Fruit fly (Drosophila melanogaster) whole organism, embryonic: Measurements from ENCODE around the gene Mbs.

Experiments used
- Ada2b ChIP-seq: fragments of 200-800 bp; sonication (Bioruptor generic); IDR thresholded peaks from 2 replicates; pipeline ENCODE4 v1.3.6; 2022; ENCODE audit warnings: missing biosample characterization, missing genetic modification characterization
- B-H1 ChIP-seq: fragments of 200-800 bp; sonication (Bioruptor generic); IDR thresholded peaks from 3 replicates; pipeline ENCODE4 v1.3.6; 2022; ENCODE audit warnings: missing biosample characterization, missing genetic modification characterization
- Bdp1 ChIP-seq: fragments of 200-800 bp; sonication (Bioruptor generic); optimal IDR thresholded peaks from 3 replicates; lab custom pipeline; 2016; ENCODE audit warnings: missing biosample characterization, missing genetic modification characterization
- Blimp-1 ChIP-seq: fragments of 200-800 bp; sonication (Bioruptor generic); optimal IDR thresholded peaks from 3 replicates; lab custom pipeline; 2018; ENCODE audit warnings: missing biosample characterization, missing genetic modification characterization, mild to moderate bottlenecking, moderate library complexity, missing genetic modification reagents
- CG10979 ChIP-seq: fragments of 200-800 bp; sonication (Bioruptor generic); optimal IDR thresholded peaks from 2 replicates; lab custom pipeline; 2018; ENCODE audit warnings: missing biosample characterization, mild to moderate bottlenecking, missing genetic modification characterization, moderate library complexity
- CG11247 ChIP-seq: fragments of 200-800 bp; sonication (Bioruptor generic); IDR thresholded peaks from 2 replicates; pipeline ENCODE4 v1.3.6; 2022; ENCODE audit warnings: missing biosample characterization, missing genetic modification characterization
- CG11560 ChIP-seq: fragments of 200-800 bp; sonication (Bioruptor generic); IDR thresholded peaks from 3 replicates; pipeline ENCODE4 v1.3.6; 2022; ENCODE audit warnings: missing biosample characterization, missing genetic modification characterization
- CG11723 ChIP-seq: fragments of 200-800 bp; sonication (Bioruptor generic); optimal IDR thresholded peaks from 2 replicates; lab custom pipeline; 2017; ENCODE audit warnings: missing biosample characterization, mild to moderate bottlenecking, missing genetic modification characterization
- CG12219 ChIP-seq: fragments of 200-800 bp; sonication (Bioruptor generic); optimal IDR thresholded peaks from 3 replicates; lab custom pipeline; 2018; ENCODE audit warnings: missing biosample characterization, mild to moderate bottlenecking, missing genetic modification characterization
- CG1233 ChIP-seq: fragments of 200-800 bp; sonication (Bioruptor generic); optimal IDR thresholded peaks from 4 replicates; lab custom pipeline; 2018; ENCODE audit warnings: missing biosample characterization, mild to moderate bottlenecking, missing genetic modification characterization
- CG14710 ChIP-seq: fragments of 200-800 bp; sonication (Bioruptor generic); optimal IDR thresholded peaks from 3 replicates; lab custom pipeline; 2019; ENCODE audit warnings: missing biosample characterization, mild to moderate bottlenecking, missing genetic modification characterization, moderate library complexity
- CG1529 ChIP-seq: fragments of 200-800 bp; sonication (Bioruptor generic); optimal IDR thresholded peaks from 3 replicates; lab custom pipeline; 2018; ENCODE audit warnings: missing biosample characterization, missing genetic modification characterization
- CG15479 ChIP-seq: fragments of 200-800 bp; sonication (Bioruptor generic); optimal IDR thresholded peaks from 3 replicates; lab custom pipeline; 2019; ENCODE audit warnings: missing biosample characterization, mild to moderate bottlenecking, missing genetic modification characterization, moderate library complexity
- CG17359 ChIP-seq: fragments of 200-800 bp; sonication (Bioruptor generic); optimal IDR thresholded peaks from 3 replicates; lab custom pipeline; 2018; ENCODE audit warnings: missing biosample characterization, mild to moderate bottlenecking, missing genetic modification characterization, moderate library complexity
- CG17829 ChIP-seq: fragments of 200-800 bp; optimal IDR thresholded peaks from 2 replicates; lab custom pipeline; 2019; ENCODE audit warnings: missing biosample characterization, mild to moderate bottlenecking, missing genetic modification characterization, moderate library complexity
- CG31224 ChIP-seq: fragments of 200-800 bp; sonication (Bioruptor generic); IDR thresholded peaks from 2 replicates; pipeline ENCODE4 v1.3.6; 2022; ENCODE audit warnings: missing biosample characterization, missing genetic modification characterization
- CG31365 ChIP-seq: fragments of 200-800 bp; sonication (Bioruptor generic); optimal IDR thresholded peaks from 2 replicates; lab custom pipeline; 2018; ENCODE audit warnings: missing biosample characterization, mild to moderate bottlenecking, missing genetic modification characterization
- CG3407 ChIP-seq: fragments of 200-800 bp; sonication (Bioruptor generic); optimal IDR thresholded peaks from 2 replicates; lab custom pipeline; 2018; ENCODE audit warnings: missing biosample characterization, mild to moderate bottlenecking, missing genetic modification characterization
- CG3838 ChIP-seq: fragments of 200-800 bp; sonication (Bioruptor generic); optimal IDR thresholded peaks from 3 replicates; lab custom pipeline; 2016; ENCODE audit warnings: missing biosample characterization, missing genetic modification characterization
- CG4424 ChIP-seq: fragments of 200-800 bp; sonication (Bioruptor generic); optimal IDR thresholded peaks from 3 replicates; lab custom pipeline; 2016; ENCODE audit warnings: missing biosample characterization, missing genetic modification characterization
- CG6683 ChIP-seq: fragments of 200-800 bp; sonication (Bioruptor generic); optimal IDR thresholded peaks from 2 replicates; lab custom pipeline; 2017; ENCODE audit warnings: missing biosample characterization, mild to moderate bottlenecking, missing genetic modification characterization, missing genetic modification reagents
- CG7271 ChIP-seq: fragments of 200-800 bp; sonication (Bioruptor generic); optimal IDR thresholded peaks from 2 replicates; lab custom pipeline; 2018; ENCODE audit warnings: missing biosample characterization, mild to moderate bottlenecking, missing genetic modification characterization, moderate library complexity
- CG7372 ChIP-seq: fragments of 200-800 bp; sonication (Bioruptor generic); IDR thresholded peaks from 2 replicates; pipeline ENCODE4 v1.3.6; 2022; ENCODE audit warnings: missing biosample characterization, missing genetic modification characterization
- Chrac-16 ChIP-seq: fragments of 200-800 bp; sonication (Bioruptor generic); optimal IDR thresholded peaks from 3 replicates; lab custom pipeline; 2016; ENCODE audit warnings: missing biosample characterization, missing genetic modification characterization
- D ChIP-seq, 2 experiments: fragments of 200-800 bp in 1 of 2; fragments of >200 bp in 1 of 2; sonication (Bioruptor generic) in 1 of 2; optimal IDR thresholded peaks; 2 replicates in 1 of 2; 3 replicates in 1 of 2; lab custom pipeline; 2017; ENCODE audit warnings: mild to moderate bottlenecking in 1 of 2, missing biosample characterization in 1 of 2, missing genetic modification characterization in 1 of 2, missing genetic modification reagents in 1 of 2
- Doc3 ChIP-seq: fragments of 200-800 bp; sonication (Bioruptor generic); IDR thresholded peaks from 3 replicates; pipeline ENCODE4 v1.3.6; 2022; ENCODE audit warnings: missing biosample characterization, missing genetic modification characterization; ENCODE audit not compliant: partially characterized antibody
- Ets65A ChIP-seq: fragments of 200-800 bp; sonication (Bioruptor generic); peaks from one replicate; lab custom pipeline; 2016; ENCODE audit warnings: missing biosample characterization, missing genetic modification characterization
- Fer2 ChIP-seq: fragments of 200-800 bp; sonication (Bioruptor generic); optimal IDR thresholded peaks from 2 replicates; lab custom pipeline; 2018; ENCODE audit warnings: missing biosample characterization, mild to moderate bottlenecking, missing genetic modification characterization, moderate library complexity
- Gsc ChIP-seq: fragments of 200-800 bp; sonication (Bioruptor generic); IDR thresholded peaks from 2 replicates; pipeline ENCODE4 v1.3.6; 2022; ENCODE audit warnings: missing biosample characterization, missing genetic modification characterization
- Hmr ChIP-seq: fragments of 200-800 bp; sonication (Bioruptor generic); optimal IDR thresholded peaks from 3 replicates; lab custom pipeline; 2017; ENCODE audit warnings: mild to moderate bottlenecking, missing biosample characterization, missing genetic modification reagents, missing genetic modification characterization
- Hr39 ChIP-seq: fragments of >200 bp; optimal IDR thresholded peaks from 2 replicates; lab custom pipeline; 2017
- Taf1 ChIP-seq: fragments of 200-800 bp; sonication (Bioruptor generic); IDR thresholded peaks from 2 replicates; pipeline ENCODE4 v1.3.6; 2022; ENCODE audit warnings: missing biosample characterization, missing genetic modification characterization
- Xrp1 ChIP-seq: fragments of 200-800 bp; sonication (Bioruptor generic); IDR thresholded peaks from 2 replicates; pipeline ENCODE4 v1.3.6; 2022; ENCODE audit warnings: missing biosample characterization, missing genetic modification characterization
- aop ChIP-seq: fragments of 200-800 bp; sonication (Bioruptor generic); IDR thresholded peaks from 2 replicates; pipeline ENCODE4 v1.3.6; 2022; ENCODE audit warnings: missing biosample characterization, missing genetic modification characterization
- chn ChIP-seq: fragments of 200-800 bp; sonication (Bioruptor generic); optimal IDR thresholded peaks from 2 replicates; lab custom pipeline; 2016; ENCODE audit warnings: missing biosample characterization, missing genetic modification characterization
- dati ChIP-seq: fragments of 200-800 bp; sonication (Bioruptor generic); IDR thresholded peaks from 2 replicates; pipeline ENCODE4 v1.3.6; 2022; ENCODE audit warnings: missing biosample characterization, missing genetic modification characterization
- dm ChIP-seq: fragments of 200-800 bp; sonication (Bioruptor generic); optimal IDR thresholded peaks from 3 replicates; lab custom pipeline; 2016; ENCODE audit warnings: missing biosample characterization, missing genetic modification characterization
- dmrt11E ChIP-seq: fragments of 200-800 bp; sonication (Bioruptor generic); optimal IDR thresholded peaks from 3 replicates; lab custom pipeline; 2018; ENCODE audit warnings: missing biosample characterization, mild to moderate bottlenecking, missing genetic modification characterization, moderate library complexity
- gem ChIP-seq: fragments of 200-800 bp; sonication (Bioruptor generic); optimal IDR thresholded peaks from 2 replicates; lab custom pipeline; 2019; ENCODE audit warnings: missing biosample characterization, mild to moderate bottlenecking, missing genetic modification characterization, moderate library complexity
- gfzf ChIP-seq: fragments of 200-800 bp; sonication (Bioruptor generic); optimal IDR thresholded peaks from 2 replicates; lab custom pipeline; 2016; ENCODE audit warnings: missing biosample characterization, mild to moderate bottlenecking, missing genetic modification characterization, moderate library complexity
- hb ChIP-seq: fragments of 200-800 bp; sonication (Bioruptor generic); IDR thresholded peaks from 3 replicates; pipeline ENCODE4 v1.3.6; 2022; ENCODE audit warnings: missing biosample characterization, missing genetic modification characterization; ENCODE audit not compliant: partially characterized antibody
- kah ChIP-seq: fragments of 200-800 bp; sonication (Bioruptor generic); optimal IDR thresholded peaks from 2 replicates; lab custom pipeline; 2018; ENCODE audit warnings: missing biosample characterization, mild to moderate bottlenecking, missing genetic modification characterization
- lilli ChIP-seq: fragments of 200-800 bp; sonication (Bioruptor generic); optimal IDR thresholded peaks from 3 replicates; lab custom pipeline; 2016; ENCODE audit warnings: missing biosample characterization, missing genetic modification characterization
- lola ChIP-seq, 3 experiments: fragments of >200 bp in 2 of 3; fragments of 200-800 bp in 1 of 3; sonication (Bioruptor generic) in 1 of 3; optimal IDR thresholded peaks; 2 replicates each; lab custom pipeline; 2017 to 2019; ENCODE audit warnings: missing biosample characterization in 3 of 3, missing genetic modification characterization in 3 of 3, mild to moderate bottlenecking in 1 of 3, moderate library complexity in 1 of 3
- nau ChIP-seq: fragments of 200-800 bp; sonication (Bioruptor generic); optimal IDR thresholded peaks from 3 replicates; lab custom pipeline; 2017; ENCODE audit warnings: missing biosample characterization, mild to moderate bottlenecking, missing genetic modification characterization, missing genetic modification reagents
- prd ChIP-seq, 3 experiments: fragments of >200 bp in 2 of 3; fragments of 200-800 bp in 1 of 3; sonication (Bioruptor generic) in 1 of 3; optimal IDR thresholded peaks in 2 of 3; IDR thresholded peaks in 1 of 3; 2 replicates in 2 of 3; 3 replicates in 1 of 3; pipeline versions ENCODE4 v1.3.6 to Lab custom; 2017 to 2022; ENCODE audit warnings: missing biosample characterization in 1 of 3, missing genetic modification characterization in 1 of 3
- ro ChIP-seq: fragments of 200-800 bp; sonication (Bioruptor generic); IDR thresholded peaks from 2 replicates; pipeline ENCODE4 v1.3.6; 2022; ENCODE audit warnings: missing biosample characterization, missing genetic modification characterization
- sens ChIP-seq: fragments of 200-800 bp; sonication (Bioruptor generic); peaks from one replicate; lab custom pipeline; 2016; ENCODE audit warnings: missing biosample characterization, missing genetic modification characterization
- so ChIP-seq: fragments of 200-800 bp; sonication (Bioruptor generic); IDR thresholded peaks from 3 replicates; pipeline ENCODE4 v1.3.6; 2022; ENCODE audit warnings: missing biosample characterization, missing genetic modification characterization
- ssp ChIP-seq: fragments of 200-800 bp; sonication (Bioruptor generic); IDR thresholded peaks from 2 replicates; pipeline ENCODE4 v1.3.6; 2022; ENCODE audit warnings: missing biosample characterization, missing genetic modification characterization
- tll ChIP-seq, 2 experiments: fragments of 200-800 bp in 1 of 2; fragments of >200 bp in 1 of 2; sonication (Bioruptor generic) in 1 of 2; optimal IDR thresholded peaks; 2 replicates each; lab custom pipeline; 2017 to 2019; ENCODE audit warnings: missing biosample characterization in 2 of 2, missing genetic modification characterization in 2 of 2, mild to moderate bottlenecking in 1 of 2, moderate library complexity in 1 of 2

Mbs gene

dm6 chr3L:16017528-16018250 lies 34.1 kb upstream of the Mbs start:
- TF ChIP-seq CG11247 (no peak), CG31365 (tag; lab: Kevin White, UChicago) (no peak), nau (GFP tag; lab: Kevin White, UChicago) (no peak), ro (GFP tag; lab: Robert Waterston, UW) (no peak), CG11723 (GFP tag; lab: Kevin White, UChicago) (no peak), Fer2 (no peak), CG11560 (tag; lab: Robert Waterston, UW) (no peak), ssp (no peak), CG3407 (GFP tag; lab: Kevin White, UChicago) (no peak), Ada2b (no peak), B-H1 (no peak), D (optimal IDR thresholded peaks at IDR 0.05; lab: Kevin White, UChicago) (peak; percentile 94), D (GFP tag; optimal IDR thresholded peaks at IDR 0.05; lab: Kevin White, UChicago) (no peak), Doc3 (GFP tag; lab: Robert Waterston, UW) (0 out of 3 replicates have a peak, but pooled peaks have one; percentile 29), Hr39 (lab: Kevin White, UChicago) (no peak), Taf1 (GFP tag; lab: Robert Waterston, UW) (no peak), CG31224 (GFP tag; lab: Robert Waterston, UW) (no peak), chn (GFP tag; lab: Kevin White, UChicago) (no peak), Ets65A (GFP tag; lab: Kevin White, UChicago) (peak; percentile 3), hb (GFP tag; lab: Robert Waterston, UW) (no peak), CG7372 (GFP tag; lab: Robert Waterston, UW) (no peak), kah (no peak), aop (GFP tag; lab: Robert Waterston, UW) (no peak), CG17359 (no peak), CG3838 (GFP tag; lab: Kevin White, UChicago) (no peak), Hmr (GFP tag; lab: Kevin White, UChicago) (no peak), lilli (GFP tag; lab: Kevin White, UChicago) (no peak), Gsc (GFP tag; lab: Robert Waterston, UW) (no peak), dm (no peak), CG4424 (GFP tag; lab: Kevin White, UChicago) (no peak), CG6683 (GFP tag; lab: Kevin White, UChicago) (no peak), Bdp1 (GFP tag; lab: Kevin White, UChicago) (no peak), CG1529 (GFP tag; lab: Kevin White, UChicago) (no peak), tll (GFP tag; optimal IDR thresholded peaks at IDR 0.05; lab: Kevin White, UChicago) (peak in 1 of 2 experiments; percentile 85), CG15479 (peak; percentile 77), CG12219 (GFP tag; lab: Kevin White, UChicago) (no peak), gfzf (GFP tag; lab: Kevin White, UChicago) (no peak)

dm6 chr3L:16018251-16018583 lies 33.5 kb upstream of the Mbs start:
- TF ChIP-seq lola (GFP tag; optimal IDR thresholded peaks at IDR 0.05; lab: Kevin White, UChicago) = peak in 1 of 3 experiments; percentile 19
- TF ChIP-seq so (GFP tag; lab: Robert Waterston, UW) = no peak
- TF ChIP-seq CG1233 = no peak
- TF ChIP-seq dmrt11E (tag; lab: Kevin White, UChicago) = peak; percentile 37
- peak; percentile 2 for TF ChIP-seq CG10979
- TF ChIP-seq Xrp1 = peak; percentile 32; the same call in 1 of the 2 replicates
- TF ChIP-seq dati = no peak
- TF ChIP-seq Blimp-1 (GFP tag; lab: Kevin White, UChicago) = peak; percentile 30
- TF ChIP-seq CG7271 (tag; lab: Kevin White, UChicago) = peak; percentile 19
- TF ChIP-seq CG14710 = peak; percentile 36
- TF ChIP-seq sens (GFP tag; lab: Kevin White, UChicago) = peak; percentile 58
- TF ChIP-seq Chrac-16 (GFP tag; lab: Kevin White, UChicago) = no peak
- TF ChIP-seq gem = peak; percentile 27
- no peak for TF ChIP-seq prd (optimal IDR thresholded peaks at IDR 0.05; lab: Kevin White, UChicago)
- TF ChIP-seq prd (GFP tag; IDR thresholded peaks at IDR 0.05; lab: Robert Waterston, UW) = peak; percentile 48; the same call in 1 of the 3 replicates
- TF ChIP-seq CG17829 (tag; lab: Kevin White, UChicago) = peak; percentile 20
